Fruit fly (Drosophila melanogaster) whole organism, pupa: ENCODE data around the gene cyr.

ENCODE experiments used
- CG32121 ChIP-seq: fragments of 200-800 bp; sonication (Bioruptor generic); IDR thresholded peaks from 2 replicates; pipeline ENCODE4 v1.3.6; 2022; ENCODE audit warnings: missing biosample characterization, missing genetic modification characterization
- CG34367 ChIP-seq: fragments of 200-800 bp; sonication (Bioruptor generic); optimal IDR thresholded peaks from 2 replicates; lab custom pipeline; 2018; ENCODE audit warnings: missing biosample characterization, mild to moderate bottlenecking, missing genetic modification characterization
- CG8301 ChIP-seq: fragments of 200-800 bp; sonication (Bioruptor generic); optimal IDR thresholded peaks from 2 replicates; lab custom pipeline; 2018; ENCODE audit warnings: missing biosample characterization, mild to moderate bottlenecking, missing genetic modification characterization
- EcR ChIP-seq: fragments of 200-800 bp; sonication (Bioruptor generic); optimal IDR thresholded peaks from 3 replicates; lab custom pipeline; 2019; ENCODE audit warnings: missing biosample characterization, missing genetic modification characterization, mild to moderate bottlenecking, moderate library complexity, missing genetic modification reagents
- Ets98B ChIP-seq: fragments of 200-800 bp; sonication (Bioruptor generic); IDR thresholded peaks from 2 replicates; pipeline ENCODE4 v1.3.6; 2022; ENCODE audit warnings: missing biosample characterization, missing genetic modification characterization
- Pif1A ChIP-seq: fragments of 200-800 bp; sonication (Bioruptor generic); optimal IDR thresholded peaks from 3 replicates; lab custom pipeline; 2016; ENCODE audit warnings: missing biosample characterization, missing genetic modification characterization
- Pif1B ChIP-seq: fragments of 200-800 bp; sonication (Bioruptor generic); optimal IDR thresholded peaks from 3 replicates; lab custom pipeline; 2016; ENCODE audit warnings: missing biosample characterization, missing genetic modification characterization

- no peak for TF ChIP-seq CG34367 (tag; lab: Kevin White, UChicago)
- TF ChIP-seq CG32121 (GFP tag; lab: Robert Waterston, UW) = peak; percentile 66
- TF ChIP-seq EcR (GFP tag; lab: Kevin White, UChicago) = peak; percentile 40
- TF ChIP-seq Pif1B (GFP tag; lab: Kevin White, UChicago) = no peak
- TF ChIP-seq CG8301 (tag; lab: Kevin White, UChicago) = peak; percentile 12
- TF ChIP-seq Ets98B = peak; percentile 51; the same call in 1 of the 2 replicates
- TF ChIP-seq Pif1A (GFP tag; lab: Kevin White, UChicago) = peak; percentile 16
Measured at dm6 chrX:8141353-8142066, 6.0 kb upstream of the cyr start.
